Worm (Caenorhabditis elegans) whole organism, L2 larva: Measurements from ENCODE around the gene nurf-1.

ENCODE experiments used
- C34F6.9 ChIP-seq: fragments of 150-350 bp; optimal IDR thresholded peaks from 2 replicates; lab custom pipeline; 2014; ENCODE audit warnings: missing biosample characterization, missing genetic modification characterization
- F13H6.1 ChIP-seq: sonication (generic microtip); optimal IDR thresholded peaks from 2 replicates; lab custom pipeline; 2016; ENCODE audit warnings: missing genetic modification characterization, missing compliant biosample characterization
- R02D3.7 ChIP-seq: fragments of 150-350 bp; optimal IDR thresholded peaks from 2 replicates; lab custom pipeline; 2014; ENCODE audit warnings: missing biosample characterization, missing genetic modification characterization
- Y55F3AM.14 ChIP-seq: fragments of 200-800 bp; sonication (Bioruptor generic); optimal IDR thresholded peaks from 2 replicates; lab custom pipeline; 2018; ENCODE audit warnings: mild to moderate bottlenecking, missing genetic modification characterization, missing compliant biosample characterization
- ZK546.5 ChIP-seq: sonication (generic microtip); optimal IDR thresholded peaks from 2 replicates; lab custom pipeline; 2017; ENCODE audit warnings: missing biosample characterization, missing genetic modification characterization
- aly-2 ChIP-seq: fragments of 150-350 bp; optimal IDR thresholded peaks from 2 replicates; lab custom pipeline; 2014; ENCODE audit warnings: missing biosample characterization, missing genetic modification characterization
- ama-1 ChIP-seq: fragments of 150-350 bp; optimal IDR thresholded peaks from 2 replicates; lab custom pipeline; 2018; ENCODE audit warnings: inconsistent platforms
- blmp-1 ChIP-seq: sonication (generic microtip); optimal IDR thresholded peaks from 2 replicates; lab custom pipeline; 2017; ENCODE audit warnings: missing genetic modification characterization, mild to moderate bottlenecking, missing compliant biosample characterization, antibody characterized with exemption, moderate library complexity; ENCODE audit not compliant: insufficient read depth
- dmd-4 ChIP-seq: sonication (generic microtip); optimal IDR thresholded peaks from 2 replicates; lab custom pipeline; 2017; ENCODE audit warnings: missing biosample characterization, missing genetic modification characterization
- elt-1 ChIP-seq: fragments of 150-350 bp; optimal IDR thresholded peaks from 2 replicates; lab custom pipeline; 2014; ENCODE audit warnings: missing biosample characterization, missing genetic modification characterization
- elt-3 ChIP-seq: sonication (generic microtip); optimal IDR thresholded peaks from 2 replicates; lab custom pipeline; 2017; ENCODE audit warnings: missing biosample characterization, missing genetic modification characterization
- fos-1 ChIP-seq: fragments of 150-350 bp; optimal IDR thresholded peaks from 2 replicates; lab custom pipeline; 2014; ENCODE audit warnings: missing biosample characterization, missing genetic modification characterization
- gmeb-1 ChIP-seq: fragments of 150-350 bp; optimal IDR thresholded peaks from 2 replicates; lab custom pipeline; 2014; ENCODE audit warnings: missing biosample characterization, missing genetic modification characterization
- lin-13 ChIP-seq: fragments of 150-350 bp; optimal IDR thresholded peaks from 2 replicates; lab custom pipeline; 2014; ENCODE audit warnings: missing biosample characterization, missing genetic modification reagents, missing genetic modification characterization
- lin-39 ChIP-seq: fragments of 150-350 bp; optimal IDR thresholded peaks from 2 replicates; lab custom pipeline; 2014; ENCODE audit warnings: missing biosample characterization, missing genetic modification reagents, missing genetic modification characterization
- lsy-2 ChIP-seq, 2 experiments: fragments of 150-350 bp in 1 of 2; sonication (generic microtip) in 1 of 2; optimal IDR thresholded peaks; 2 replicates each; lab custom pipeline; 2014 to 2017; ENCODE audit warnings: missing biosample characterization in 2 of 2, missing genetic modification characterization in 2 of 2
- mab-5 ChIP-seq: fragments of 150-350 bp; optimal IDR thresholded peaks from 2 replicates; lab custom pipeline; 2014; ENCODE audit warnings: missing biosample characterization, missing genetic modification characterization
- mbf-1 ChIP-seq: sonication (generic microtip); optimal IDR thresholded peaks from 2 replicates; lab custom pipeline; 2017; ENCODE audit warnings: missing biosample characterization, missing genetic modification characterization
- mdl-1 ChIP-seq, 2 experiments: fragments of 150-350 bp in 1 of 2; sonication (generic microtip) in 1 of 2; optimal IDR thresholded peaks; 2 replicates each; lab custom pipeline; 2017; ENCODE audit warnings: missing biosample characterization in 2 of 2, missing genetic modification characterization in 2 of 2
- nhr-10 ChIP-seq: sonication (generic microtip); optimal IDR thresholded peaks from 2 replicates; lab custom pipeline; 2017; ENCODE audit warnings: missing biosample characterization, missing genetic modification characterization
- nhr-11 ChIP-seq: fragments of 150-350 bp; optimal IDR thresholded peaks from 2 replicates; lab custom pipeline; 2014; ENCODE audit warnings: missing biosample characterization, missing genetic modification characterization
- nhr-12 ChIP-seq: fragments of 150-350 bp; optimal IDR thresholded peaks from 2 replicates; lab custom pipeline; 2014; ENCODE audit warnings: missing biosample characterization, missing genetic modification characterization
- nhr-21 ChIP-seq: fragments of 150-350 bp; optimal IDR thresholded peaks from 2 replicates; lab custom pipeline; 2014; ENCODE audit warnings: missing biosample characterization, missing genetic modification characterization
- nhr-23 ChIP-seq: fragments of 150-350 bp; optimal IDR thresholded peaks from 2 replicates; lab custom pipeline; 2014; ENCODE audit warnings: missing biosample characterization, missing genetic modification reagents, missing genetic modification characterization
- nhr-237 ChIP-seq: fragments of 150-350 bp; optimal IDR thresholded peaks from 2 replicates; lab custom pipeline; 2014; ENCODE audit warnings: missing biosample characterization, missing genetic modification characterization
- nhr-25 ChIP-seq: fragments of 150-350 bp; sonication (generic microtip); optimal IDR thresholded peaks from 3 replicates; lab custom pipeline; 2014; ENCODE audit warnings: missing biosample characterization, missing genetic modification characterization
- nhr-6 ChIP-seq: fragments of 150-350 bp; optimal IDR thresholded peaks from 2 replicates; lab custom pipeline; 2014; ENCODE audit warnings: missing biosample characterization, missing genetic modification characterization
- nhr-77 ChIP-seq: fragments of 150-350 bp; optimal IDR thresholded peaks from 2 replicates; lab custom pipeline; 2014; ENCODE audit warnings: missing biosample characterization, missing genetic modification characterization
- sem-4 ChIP-seq: fragments of 150-350 bp; optimal IDR thresholded peaks from 2 replicates; lab custom pipeline; 2014; ENCODE audit warnings: missing biosample characterization, missing genetic modification reagents, missing genetic modification characterization
- skn-1 ChIP-seq: sonication (generic microtip); optimal IDR thresholded peaks from 2 replicates; lab custom pipeline; 2017; ENCODE audit warnings: missing biosample characterization, missing genetic modification characterization
- sma-3 ChIP-seq: sonication (generic microtip); optimal IDR thresholded peaks from 2 replicates; lab custom pipeline; 2016; ENCODE audit warnings: missing genetic modification reagents, missing genetic modification characterization, missing compliant biosample characterization
- sma-9 ChIP-seq, 2 experiments: fragments of 150-350 bp in 1 of 2; sonication (generic microtip) in 1 of 2; optimal IDR thresholded peaks; 2 replicates each; lab custom pipeline; 2014 to 2016; ENCODE audit warnings: missing genetic modification characterization in 2 of 2, mild to moderate bottlenecking in 1 of 2, missing biosample characterization in 1 of 2, missing compliant biosample characterization in 1 of 2, missing genetic modification reagents in 1 of 2, moderate library complexity in 1 of 2
- unc-39 ChIP-seq: fragments of 150-350 bp; optimal IDR thresholded peaks from 2 replicates; lab custom pipeline; 2014; ENCODE audit warnings: missing biosample characterization, missing genetic modification characterization
- unc-55 ChIP-seq: fragments of 150-350 bp; sonication (generic microtip); optimal IDR thresholded peaks from 3 replicates; lab custom pipeline; 2014; ENCODE audit warnings: missing biosample characterization, missing genetic modification reagents, missing genetic modification characterization
- unc-62 ChIP-seq: fragments of 150-350 bp; optimal IDR thresholded peaks from 2 replicates; lab custom pipeline; 2014; ENCODE audit warnings: missing biosample characterization, missing genetic modification reagents, missing genetic modification characterization
- zag-1 ChIP-seq: fragments of 150-350 bp; optimal IDR thresholded peaks from 2 replicates; lab custom pipeline; 2014; ENCODE audit warnings: missing biosample characterization, missing genetic modification characterization
- ztf-4 ChIP-seq: fragments of 150-350 bp; optimal IDR thresholded peaks from 2 replicates; lab custom pipeline; 2014; ENCODE audit warnings: missing biosample characterization, missing genetic modification characterization

Gene nurf-1

ce11 chrII:14374594-14374993, 15.9 kb upstream of the nurf-1 start:
- TF ChIP-seq nhr-6 (tag; lab: Kevin White, UChicago), result no peak
- no peak for TF ChIP-seq nhr-237 (tag; lab: Kevin White, UChicago)
- no peak for TF ChIP-seq elt-3 (tag; lab: Kevin White, UChicago)
- no peak for TF ChIP-seq nhr-10 (tag; lab: Kevin White, UChicago)
- no peak for TF ChIP-seq nhr-12 (tag; lab: Kevin White, UChicago)
- no peak for TF ChIP-seq mdl-1 (tag; optimal IDR thresholded peaks at IDR 0.05; lab: Kevin White, UChicago)
- TF ChIP-seq nhr-23, result no peak
- TF ChIP-seq fos-1 (tag; lab: Kevin White, UChicago), result no peak
- no peak for TF ChIP-seq ZK546.5 (tag; lab: Kevin White, UChicago)

ce11 chrII:14377796-14378195, 12.7 kb upstream of the nurf-1 start, which contains the start of gene acr-20:
TSS of gene acr-20 (minus strand) at chrII:14377896.
- TF ChIP-seq gmeb-1 (tag; lab: Kevin White, UChicago) (no peak), nhr-11 (no peak), nhr-6 (tag; lab: Kevin White, UChicago) (no peak), unc-62 (no peak), R02D3.7 (no peak), skn-1 (tag; lab: Kevin White, UChicago) (no peak), ama-1 (lab: Kevin White, UChicago) (no peak), nhr-77 (no peak), ztf-4 (tag; lab: Kevin White, UChicago) (no peak), unc-55 (GFP tag; lab: Kevin White, UChicago) (no peak), unc-39 (tag; lab: Kevin White, UChicago) (no peak), nhr-12 (tag; lab: Kevin White, UChicago) (no peak), elt-3 (tag; lab: Kevin White, UChicago) (no peak), nhr-237 (tag; lab: Kevin White, UChicago) (no peak), nhr-21 (tag; lab: Kevin White, UChicago) (no peak), dmd-4 (tag; lab: Kevin White, UChicago) (no peak), nhr-10 (tag; lab: Kevin White, UChicago) (no peak), lin-39 (tag; lab: Kevin White, UChicago) (no peak)

- TF ChIP-seq mbf-1 (tag; lab: Kevin White, UChicago), result no peak
- TF ChIP-seq nhr-25, result no peak
- TF ChIP-seq F13H6.1 (tag; lab: Kevin White, UChicago), result no peak
- TF ChIP-seq nhr-10 (tag; lab: Kevin White, UChicago), result no peak
- TF ChIP-seq aly-2 (tag; lab: Kevin White, UChicago), result no peak
- TF ChIP-seq sma-9 (GFP tag; optimal IDR thresholded peaks at IDR 0.05; lab: Kevin White, UChicago), result no peak
- TF ChIP-seq sma-9 (tag; optimal IDR thresholded peaks at IDR 0.05; lab: Kevin White, UChicago), result no peak
- TF ChIP-seq lin-13 (GFP tag; lab: Kevin White, UChicago), result no peak
- no peak for TF ChIP-seq lsy-2 (tag; optimal IDR thresholded peaks at IDR 0.05; lab: Kevin White, UChicago)
- no peak for TF ChIP-seq ZK546.5 (tag; lab: Kevin White, UChicago)
- TF ChIP-seq fos-1 (tag; lab: Kevin White, UChicago), result no peak
- TF ChIP-seq sma-3 (GFP tag; lab: Kevin White, UChicago), result no peak
- TF ChIP-seq mab-5 (tag; lab: Kevin White, UChicago), result no peak
- TF ChIP-seq mdl-1 (tag; optimal IDR thresholded peaks at IDR 0.05; lab: Kevin White, UChicago), result no peak
These were observed 9.7 kb upstream of the nurf-1 start for ce11 chrII:14380778-14381177.

- TF ChIP-seq zag-1 (tag; lab: Kevin White, UChicago), result no peak
- TF ChIP-seq sma-9 (GFP tag; optimal IDR thresholded peaks at IDR 0.05; lab: Kevin White, UChicago), result no peak
- no peak for TF ChIP-seq sma-9 (tag; optimal IDR thresholded peaks at IDR 0.05; lab: Kevin White, UChicago)
- TF ChIP-seq unc-62, result no peak
- no peak for TF ChIP-seq ZK546.5 (tag; lab: Kevin White, UChicago)
- TF ChIP-seq nhr-10 (tag; lab: Kevin White, UChicago), result no peak
- no peak for TF ChIP-seq unc-55 (GFP tag; lab: Kevin White, UChicago)
- no peak for TF ChIP-seq mab-5 (tag; lab: Kevin White, UChicago)
- no peak for TF ChIP-seq elt-1 (tag; lab: Kevin White, UChicago)
- no peak for TF ChIP-seq blmp-1 (tag; lab: Kevin White, UChicago)
- TF ChIP-seq nhr-6 (tag; lab: Kevin White, UChicago), result no peak
- no peak for TF ChIP-seq C34F6.9 (tag; lab: Kevin White, UChicago)
- TF ChIP-seq sem-4 (tag; lab: Kevin White, UChicago), result no peak
- TF ChIP-seq lin-13 (GFP tag; lab: Kevin White, UChicago), result no peak
- no peak for TF ChIP-seq nhr-12 (tag; lab: Kevin White, UChicago)
- no peak for TF ChIP-seq Y55F3AM.14 (GFP tag; lab: Kevin White, UChicago)
- no peak for TF ChIP-seq ztf-4 (tag; lab: Kevin White, UChicago)
- no peak for TF ChIP-seq sma-3 (GFP tag; lab: Kevin White, UChicago)
These were observed 9.1 kb upstream of the nurf-1 start, which contains the start of gene sdz-26 for ce11 chrII:14381450-14381849. TSS of gene sdz-26 (plus strand) at chrII:14381750.
